Worm (Caenorhabditis elegans) whole organism, late embryonic: ENCODE measurements around the gene morc-1.

Source experiments
- C08G9.2 ChIP-seq: sonication (generic microtip); optimal IDR thresholded peaks from 2 replicates; lab custom pipeline; 2016; ENCODE audit warnings: mild to moderate bottlenecking, missing genetic modification characterization, moderate library complexity, missing compliant biosample characterization
- dve-1 ChIP-seq: sonication (generic microtip); optimal IDR thresholded peaks from 2 replicates; lab custom pipeline; 2017; ENCODE audit warnings: antibody characterized with exemption, mild to moderate bottlenecking, missing genetic modification characterization, missing compliant biosample characterization
- hlh-13 ChIP-seq: fragments of 200-800 bp; sonication (Bioruptor generic); optimal IDR thresholded peaks from 2 replicates; lab custom pipeline; 2018; ENCODE audit warnings: mild to moderate bottlenecking, missing genetic modification characterization, missing compliant biosample characterization
- nhr-11 ChIP-seq: fragments of 150-350 bp; optimal IDR thresholded peaks from 2 replicates; lab custom pipeline; 2014; ENCODE audit warnings: missing biosample characterization, missing genetic modification characterization
- pha-4 ChIP-seq: fragments of 150-350 bp; optimal IDR thresholded peaks from 2 replicates; lab custom pipeline; 2018; ENCODE audit warnings: missing biosample characterization, missing genetic modification reagents, missing genetic modification characterization
- unc-86 ChIP-seq: sonication (generic microtip); optimal IDR thresholded peaks from 2 replicates; lab custom pipeline; 2016; ENCODE audit warnings: missing genetic modification characterization, missing compliant biosample characterization

ce11 chrIII:5171945-5172344, 34.8 kb downstream of the morc-1 start, which contains the start of gene prp-19:
- TF ChIP-seq unc-86 (tag; lab: Kevin White, UChicago) (no peak), C08G9.2 (tag; lab: Kevin White, UChicago) (no peak), nhr-11 (no peak), hlh-13 (GFP tag; lab: Kevin White, UChicago) (no peak), pha-4 (no peak), dve-1 (tag; lab: Kevin White, UChicago) (no peak)
